Worm (Caenorhabditis elegans) whole organism, L4 larva: ENCODE results near the gene ubc-21.

ENCODE experiments used
- D1046.2 ChIP-seq: fragments of 200-800 bp; sonication (Bioruptor generic); IDR thresholded peaks from 2 replicates; pipeline ENCODE4 v1.3.6; 2022; ENCODE audit warnings: missing genetic modification characterization, missing compliant biosample characterization
- T20F7.1 ChIP-seq: fragments of 200-800 bp; sonication (Bioruptor generic); optimal IDR thresholded peaks from 2 replicates; lab custom pipeline; 2018; ENCODE audit warnings: mild to moderate bottlenecking, missing genetic modification characterization, missing compliant biosample characterization
- Y48G9A.11 ChIP-seq: fragments of 200-800 bp; sonication (Bioruptor generic); IDR thresholded peaks from 2 replicates; pipeline ENCODE4 v1.3.6; 2022; ENCODE audit warnings: missing genetic modification reagents, missing genetic modification characterization, missing compliant biosample characterization
- Y5F2A.4 ChIP-seq: fragments of 200-800 bp; sonication (Bioruptor generic); optimal IDR thresholded peaks from 2 replicates; lab custom pipeline; 2018; ENCODE audit warnings: mild to moderate bottlenecking, missing genetic modification characterization, missing compliant biosample characterization
- ZK546.5 ChIP-seq, 2 experiments: sonication (generic microtip); optimal IDR thresholded peaks; 2 replicates each; lab custom pipeline; 2017; ENCODE audit warnings: missing biosample characterization in 2 of 2, missing genetic modification characterization in 2 of 2
- aly-2 ChIP-seq: sonication (generic microtip); optimal IDR thresholded peaks from 2 replicates; lab custom pipeline; 2018; ENCODE audit warnings: missing biosample characterization, missing genetic modification characterization
- arid-1 ChIP-seq: fragments of 200-800 bp; sonication (Bioruptor generic); conservative IDR thresholded peaks from 2 replicates; pipeline ENCODE4 v1.3.6; 2022; ENCODE audit warnings: missing genetic modification reagents, missing genetic modification characterization, missing compliant biosample characterization
- ceh-82 ChIP-seq: sonication (generic microtip); optimal IDR thresholded peaks from 2 replicates; lab custom pipeline; 2017; ENCODE audit warnings: missing biosample characterization, missing genetic modification characterization
- cey-2 ChIP-seq: sonication (generic microtip); optimal IDR thresholded peaks from 3 replicates; lab custom pipeline; 2017; ENCODE audit warnings: missing genetic modification characterization, mild to moderate bottlenecking, missing compliant biosample characterization, antibody characterized with exemption, borderline replicate concordance; ENCODE audit not compliant: insufficient read depth
- daf-16 ChIP-seq, 3 experiments: sonication (generic microtip); optimal IDR thresholded peaks; 2 replicates each; lab custom pipeline; 2016 to 2017; ENCODE audit warnings: missing genetic modification characterization in 3 of 3, missing genetic modification reagents in 3 of 3, mild to moderate bottlenecking in 2 of 3, missing compliant biosample characterization in 2 of 3, missing biosample characterization in 1 of 3, moderate library complexity in 1 of 3
- daf-19 ChIP-seq: fragments of 200-800 bp; sonication (Bioruptor generic); conservative IDR thresholded peaks from 2 replicates; pipeline ENCODE4 v1.3.6; 2022; ENCODE audit warnings: missing genetic modification characterization, missing compliant biosample characterization
- dpl-1 ChIP-seq: fragments of 150-350 bp; optimal IDR thresholded peaks from 2 replicates; lab custom pipeline; 2014; ENCODE audit warnings: missing biosample characterization, missing genetic modification reagents, missing genetic modification characterization
- hmg-1.1 ChIP-seq: fragments of 200-800 bp; sonication (Bioruptor generic); IDR thresholded peaks from 2 replicates; pipeline ENCODE4 v1.3.6; 2022; ENCODE audit warnings: missing genetic modification reagents, missing genetic modification characterization, missing compliant biosample characterization
- lin-15B ChIP-seq: fragments of 150-350 bp; sonication (generic microtip); optimal IDR thresholded peaks from 3 replicates; lab custom pipeline; 2014; ENCODE audit warnings: missing biosample characterization, missing genetic modification characterization
- lin-29 ChIP-seq: fragments of 200-800 bp; sonication (Bioruptor generic); IDR thresholded peaks from 2 replicates; pipeline ENCODE4 v1.3.6; 2022; ENCODE audit warnings: missing genetic modification reagents, missing genetic modification characterization, missing compliant biosample characterization
- lir-3 ChIP-seq: sonication (generic microtip); optimal IDR thresholded peaks from 2 replicates; lab custom pipeline; 2016; ENCODE audit warnings: mild to moderate bottlenecking, missing genetic modification characterization, missing compliant biosample characterization
- madf-5 ChIP-seq, 2 experiments: fragments of 200-800 bp; sonication (Bioruptor generic); IDR thresholded peaks; 2 replicates each; pipeline ENCODE4 v1.3.6; 2022; ENCODE audit warnings: missing compliant biosample characterization in 2 of 2, missing genetic modification characterization in 2 of 2
- mdl-1 ChIP-seq, 2 experiments: fragments of 150-350 bp in 1 of 2; sonication (generic microtip) in 1 of 2; optimal IDR thresholded peaks; 2 replicates each; lab custom pipeline; 2014 to 2017; ENCODE audit warnings: missing biosample characterization in 2 of 2, missing genetic modification characterization in 2 of 2
- mdt-29 ChIP-seq: fragments of 200-800 bp; sonication (Bioruptor generic); IDR thresholded peaks from 2 replicates; pipeline ENCODE4 v1.3.6; 2022; ENCODE audit warnings: missing genetic modification reagents, missing genetic modification characterization, missing compliant biosample characterization
- mxl-3 ChIP-seq: fragments of 200-800 bp; sonication (Bioruptor generic); optimal IDR thresholded peaks from 2 replicates; lab custom pipeline; 2018; ENCODE audit warnings: mild to moderate bottlenecking, missing genetic modification characterization, missing compliant biosample characterization
- nhr-10 ChIP-seq: fragments of 150-350 bp; optimal IDR thresholded peaks from 2 replicates; lab custom pipeline; 2014; ENCODE audit warnings: missing biosample characterization, missing genetic modification characterization
- nhr-11 ChIP-seq: fragments of 150-350 bp; optimal IDR thresholded peaks from 2 replicates; lab custom pipeline; 2014; ENCODE audit warnings: missing biosample characterization, missing genetic modification characterization
- nhr-25 ChIP-seq: sonication (generic microtip); optimal IDR thresholded peaks from 2 replicates; lab custom pipeline; 2017; ENCODE audit warnings: missing genetic modification characterization, mild to moderate bottlenecking, missing compliant biosample characterization, antibody characterized with exemption, moderate library complexity, borderline replicate concordance; ENCODE audit not compliant: insufficient read depth
- nhr-48 ChIP-seq: sonication (generic microtip); optimal IDR thresholded peaks from 2 replicates; lab custom pipeline; 2016; ENCODE audit warnings: mild to moderate bottlenecking, missing genetic modification characterization, missing compliant biosample characterization
- nhr-6 ChIP-seq: fragments of 150-350 bp; optimal IDR thresholded peaks from 2 replicates; lab custom pipeline; 2014; ENCODE audit warnings: missing biosample characterization, missing genetic modification characterization
- pha-4 ChIP-seq, 2 experiments: fragments of 150-350 bp in 1 of 2; fragments of 200-800 bp in 1 of 2; sonication (Bioruptor generic) in 1 of 2; IDR thresholded peaks in 1 of 2; optimal IDR thresholded peaks in 1 of 2; 2 replicates each; pipeline versions ENCODE4 v1.3.6 to Lab custom; 2014 to 2022; ENCODE audit warnings: missing genetic modification characterization in 2 of 2, missing genetic modification reagents in 2 of 2, missing biosample characterization in 1 of 2, missing compliant biosample characterization in 1 of 2
- set-16 ChIP-seq: fragments of 200-800 bp; sonication (Bioruptor generic); IDR thresholded peaks from 2 replicates; pipeline ENCODE4 v1.3.6; 2022; ENCODE audit warnings: missing genetic modification reagents, missing genetic modification characterization, missing compliant biosample characterization
- skn-1 ChIP-seq: fragments of 150-350 bp; optimal IDR thresholded peaks from 2 replicates; lab custom pipeline; 2014; ENCODE audit warnings: missing biosample characterization, missing genetic modification characterization
- spr-1 ChIP-seq: sonication (generic microtip); optimal IDR thresholded peaks from 2 replicates; lab custom pipeline; 2016; ENCODE audit warnings: mild to moderate bottlenecking, missing genetic modification characterization, missing compliant biosample characterization
- tag-97 ChIP-seq: fragments of 200-800 bp; sonication (Bioruptor generic); IDR thresholded peaks from 2 replicates; pipeline ENCODE4 v1.3.6; 2022; ENCODE audit warnings: missing genetic modification characterization, missing compliant biosample characterization
- unc-62 ChIP-seq, 3 experiments: fragments of 150-350 bp in 1 of 3; sonication (generic microtip); optimal IDR thresholded peaks in 2 of 3; peaks in 1 of 3; 1 replicate in 1 of 3; 2 replicates in 2 of 3; lab custom pipeline; 2014 to 2017; ENCODE audit warnings: missing biosample characterization in 3 of 3, missing genetic modification characterization in 3 of 3, missing genetic modification reagents in 3 of 3, missing genotype in 1 of 3
- zfp-2 ChIP-seq: sonication (generic microtip); optimal IDR thresholded peaks from 2 replicates; lab custom pipeline; 2016; ENCODE audit warnings: mild to moderate bottlenecking, missing genetic modification characterization, missing compliant biosample characterization
- zip-11 ChIP-seq: fragments of 200-800 bp; sonication (Bioruptor generic); IDR thresholded peaks from 2 replicates; pipeline ENCODE4 v1.3.6; 2022; ENCODE audit warnings: missing genetic modification characterization, missing compliant biosample characterization

ubc-21 gene

DNA sequence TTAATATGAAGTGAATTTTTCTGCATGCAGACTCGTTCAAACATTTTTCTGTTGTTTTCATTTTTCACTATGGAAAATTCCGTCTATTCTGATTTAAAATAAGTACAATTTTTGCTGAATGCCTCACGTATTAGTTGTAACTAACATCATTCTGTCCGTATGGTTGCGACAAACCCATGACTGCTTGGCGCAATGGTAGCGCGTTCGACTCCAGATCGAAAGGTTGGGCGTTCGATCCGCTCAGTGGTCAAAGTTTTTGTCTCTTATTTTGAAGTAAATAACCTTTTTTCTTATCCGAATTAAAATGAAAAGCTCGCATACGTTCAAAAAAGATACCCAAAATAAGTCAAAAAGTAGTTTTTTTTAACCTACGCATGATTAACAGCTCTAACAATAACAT, 7.7 kb downstream of the ubc-21 start (continued):
- TF ChIP-seq madf-5 (GFP tag; IDR thresholded peaks at IDR 0.05; lab: Robert Waterston, UW) (peak in 1 of 2 experiments; percentile 51; a peak in 1 of 4 replicates), nhr-6 (tag; lab: Kevin White, UChicago) (peak; percentile 19), nhr-11 (no peak), Y5F2A.4 (GFP tag; lab: Kevin White, UChicago) (no peak), hmg-1.1 (0 out of 2 replicates have a peak, but pooled peaks have one; percentile 39), ZK546.5 (tag; optimal IDR thresholded peaks at IDR 0.05; lab: Kevin White, UChicago) (no peak), tag-97 (no peak), zfp-2 (no peak), mdt-29 (no peak), cey-2 (tag; lab: Kevin White, UChicago) (no peak), set-16 (GFP tag; lab: Robert Waterston, UW) (no peak), Y48G9A.11 (GFP tag; lab: Robert Waterston, UW) (no peak)

DNA sequence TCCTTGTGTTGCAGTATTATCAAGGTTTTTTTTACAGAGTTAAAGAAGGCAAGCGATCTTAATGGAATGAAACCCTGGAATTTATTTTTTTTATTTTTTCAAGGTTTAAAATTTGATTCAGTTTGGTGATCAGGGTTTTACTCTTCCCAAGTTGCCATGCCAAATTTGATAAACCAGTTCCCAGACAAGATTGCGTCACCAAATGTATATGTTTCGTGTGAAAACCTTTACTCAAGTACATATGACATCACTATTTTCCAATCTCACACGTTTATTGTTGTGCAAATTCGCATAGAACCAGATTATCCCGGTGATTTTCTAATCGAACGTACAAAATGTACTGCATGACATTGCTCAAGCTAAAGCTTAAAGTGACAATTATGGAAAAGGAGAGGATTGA, 9.3 kb downstream of the ubc-21 start:
- no peak for TF ChIP-seq lir-3
- no peak for TF ChIP-seq spr-1 (tag; lab: Kevin White, UChicago)
- no peak for TF ChIP-seq mdl-1 (tag; optimal IDR thresholded peaks at IDR 0.05; lab: Kevin White, UChicago)
- no peak for TF ChIP-seq dpl-1 (GFP tag; lab: Kevin White, UChicago)
- no peak for TF ChIP-seq ceh-82 (tag; lab: Kevin White, UChicago)
- no peak for TF ChIP-seq daf-19 (GFP tag; lab: Robert Waterston, UW)
- TF ChIP-seq arid-1 (GFP tag; lab: Robert Waterston, UW), result no peak
- no peak for TF ChIP-seq D1046.2 (GFP tag; lab: Robert Waterston, UW)
- no peak for TF ChIP-seq skn-1
- TF ChIP-seq nhr-11, result no peak

DNA sequence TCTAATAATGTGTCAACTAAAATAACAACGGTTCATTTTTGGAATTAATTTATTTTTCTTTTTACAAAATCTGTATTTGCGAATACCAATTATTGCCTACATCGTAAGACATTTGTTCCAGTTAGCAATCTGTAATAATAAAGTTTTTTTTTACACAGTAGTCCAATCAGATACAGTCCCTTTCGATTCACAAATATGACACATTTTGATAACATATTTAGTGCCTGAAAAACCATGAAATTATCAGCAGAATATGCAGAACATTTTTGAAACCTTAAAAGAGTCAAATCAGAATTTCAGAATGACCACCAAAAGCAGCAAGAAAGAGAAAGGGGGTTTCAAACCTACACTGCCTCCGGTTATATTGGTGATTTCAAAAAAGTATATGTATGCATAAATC, 9.9 kb downstream of the ubc-21 start, which contains the start of gene C06E2.2:
Gene C06E2.2 (plus strand): TSS at position 301 of the 400 bp plus-strand sequence.
- no peak for TF ChIP-seq daf-19 (GFP tag; lab: Robert Waterston, UW)
- no peak for TF ChIP-seq lin-15B
- TF ChIP-seq nhr-10, result no peak
- TF ChIP-seq unc-62 (GFP tag; optimal IDR thresholded peaks at IDR 0.05 in 1 of 2; lab: Kevin White, UChicago), result peak in 1 of 2 experiments; percentile 88
- no peak for TF ChIP-seq unc-62 (tag; optimal IDR thresholded peaks at IDR 0.05; lab: Kevin White, UChicago)
- no peak for TF ChIP-seq arid-1 (GFP tag; lab: Robert Waterston, UW)
- TF ChIP-seq set-16 (GFP tag; lab: Robert Waterston, UW), result no peak
- TF ChIP-seq madf-5 (GFP tag; IDR thresholded peaks at IDR 0.05; lab: Robert Waterston, UW), result no peak

- TF ChIP-seq nhr-25 (tag; lab: Kevin White, UChicago) (peak; percentile 58), nhr-48 (tag; lab: Kevin White, UChicago) (no peak), pha-4 (GFP tag; IDR thresholded peaks at IDR 0.05; lab: Robert Waterston, UW) (no peak), pha-4 (tag; optimal IDR thresholded peaks at IDR 0.05; lab: Kevin White, UChicago) (no peak), zip-11 (GFP tag; lab: Robert Waterston, UW) (no peak), aly-2 (tag; lab: Kevin White, UChicago) (no peak), T20F7.1 (GFP tag; lab: Kevin White, UChicago) (no peak), lin-29 (GFP tag; lab: Robert Waterston, UW) (no peak)
- TF ChIP-seq, all 104 proteins: peak for 1
Observed at ce11 chrX:8882162-8882561, 12.7 kb downstream of the ubc-21 start.

- TF ChIP-seq mxl-3 (GFP tag; lab: Kevin White, UChicago) (no peak), unc-62 (GFP tag; optimal IDR thresholded peaks at IDR 0.05 in 1 of 2; lab: Kevin White, UChicago) (peak in 1 of 2 experiments; percentile 54), unc-62 (tag; optimal IDR thresholded peaks at IDR 0.05; lab: Kevin White, UChicago) (no peak), daf-16 (GFP tag; optimal IDR thresholded peaks at IDR 0.05; lab: Kevin White, UChicago) (peak in 1 of 2 experiments; percentile 29), daf-16 (tag; optimal IDR thresholded peaks at IDR 0.05; lab: Kevin White, UChicago) (no peak)
Observed at ce11 chrX:8888835-8889234, 19.4 kb downstream of the ubc-21 start.
